Fruit fly (Drosophila melanogaster): ENCODE data around the gene Nlp.

Gene Nlp

DNA sequence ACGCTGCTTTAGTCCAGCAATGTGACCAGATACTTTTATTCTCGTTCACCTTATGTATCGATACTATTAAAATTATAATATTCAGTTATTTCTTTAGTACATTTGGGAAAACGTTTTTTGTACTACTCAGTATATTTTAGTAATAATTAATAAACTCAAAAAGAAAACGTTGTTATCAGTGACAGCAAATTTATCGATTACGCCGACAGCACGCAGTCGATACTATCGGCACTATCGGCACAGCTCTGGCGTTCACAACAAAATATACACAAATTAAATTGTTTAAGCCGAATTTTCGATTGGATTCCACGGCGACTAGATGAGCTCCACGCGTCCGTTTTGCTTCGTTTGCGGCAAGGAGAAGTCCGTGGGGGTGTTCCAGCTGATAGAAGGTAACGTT lies 34.9 kb downstream of the Nlp start, which contains the start of the genes janA, Sry-alpha and Sry-beta (continued):
- TF ChIP-seq Taf1 (GFP tag; IDR thresholded peaks at IDR 0.05) (no peak), CG16813 (GFP tag; IDR thresholded peaks at IDR 0.05; ENCODE audit: partially characterized antibody) (peak; percentile 100), Sox100B (GFP tag; optimal IDR thresholded peaks at IDR 0.05) (no peak), Hand (GFP tag; optimal IDR thresholded peaks at IDR 0.05) (no peak), pum (GFP tag; optimal IDR thresholded peaks at IDR 0.05) (no peak), CoRest (tag; optimal IDR thresholded peaks at IDR 0.05) (peak; percentile 36), Gug (GFP tag; IDR thresholded peaks at IDR 0.05) (peak; percentile 51; the same call in 1 of the 4 replicates), wek (GFP tag; optimal IDR thresholded peaks at IDR 0.05) (no peak), Bgb (GFP tag; IDR thresholded peaks at IDR 0.05; ENCODE audit: partially characterized antibody) (peak; percentile 99), corto (GFP tag; optimal IDR thresholded peaks at IDR 0.05) (no peak), Fer2 (tag; optimal IDR thresholded peaks at IDR 0.05) (no peak), CG15479 (GFP tag; optimal IDR thresholded peaks at IDR 0.05) (no peak), CG3281 (GFP tag; optimal IDR thresholded peaks at IDR 0.05) (no peak), CG3065 (GFP tag; optimal IDR thresholded peaks at IDR 0.05) (no peak), tll (GFP tag; optimal IDR thresholded peaks at IDR 0.05) (no peak), Nf-YC (tag; optimal IDR thresholded peaks at IDR 0.05) (peak; percentile 17), CG8290 (GFP tag; optimal IDR thresholded peaks at IDR 0.05) (no peak), CG8290 (tag; optimal IDR thresholded peaks at IDR 0.05) (no peak), BEAF-32 (GFP tag; optimal IDR thresholded peaks at IDR 0.05) (peak; percentile 99), Trl (optimal IDR thresholded peaks at IDR 0.05) (no peak), Trl (GFP tag; optimal IDR thresholded peaks at IDR 0.05) (no peak), Doc3 (GFP tag; IDR thresholded peaks at IDR 0.05; ENCODE audit: partially characterized antibody) (peak; percentile 100), CHES-1-like (GFP tag; optimal IDR thresholded peaks at IDR 0.05) (peak; percentile 13), Stat92E (GFP tag; optimal IDR thresholded peaks at IDR 0.05) (peak in 1 of 3 experiments; percentile 29), unc-4 (GFP tag; IDR thresholded peaks at IDR 0.05; ENCODE audit: partially characterized antibody) (peak; percentile 99), Rfx (GFP tag; IDR thresholded peaks at IDR 0.05) (peak; percentile 44), Hsf (GFP tag; optimal IDR thresholded peaks at IDR 0.05) (peak; percentile 22), CG4730 (GFP tag; IDR thresholded peaks at IDR 0.05) (no peak), Kr (GFP tag; optimal IDR thresholded peaks at IDR 0.05) (no peak), CrebB (tag; optimal IDR thresholded peaks at IDR 0.05) (no peak), CG2116 (GFP tag; optimal IDR thresholded peaks at IDR 0.05) (peak; percentile 86), Adf1 (GFP tag; IDR thresholded peaks at IDR 0.05) (peak; percentile 51), CG15514 (GFP tag; optimal IDR thresholded peaks at IDR 0.05) (peak; percentile 94), Scr (GFP tag; IDR thresholded peaks at IDR 0.05; ENCODE audit: partially characterized antibody) (peak; percentile 99), CG10654 (GFP tag; optimal IDR thresholded peaks at IDR 0.05) (no peak), lilli (GFP tag; optimal IDR thresholded peaks at IDR 0.05) (peak; percentile 56), jumu (GFP tag; optimal IDR thresholded peaks at IDR 0.05) (no peak), MESR4 (GFP tag; optimal IDR thresholded peaks at IDR 0.05) (peak; percentile 71), tna (GFP tag; IDR thresholded peaks at IDR 0.05; ENCODE audit: partially characterized antibody) (peak; percentile 98), inv (GFP tag; IDR thresholded peaks at IDR 0.05; ENCODE audit: partially characterized antibody) (peak; percentile 99), shn (GFP tag; optimal IDR thresholded peaks at IDR 0.05) (no peak), CG10979 (tag; optimal IDR thresholded peaks at IDR 0.05) (peak; percentile 7), Spps (tag; optimal IDR thresholded peaks at IDR 0.05) (no peak), ato (GFP tag; IDR thresholded peaks at IDR 0.05; ENCODE audit: partially characterized antibody) (peak; percentile 99), Sin3A (optimal IDR thresholded peaks at IDR 0.05) (peak; percentile 73)

All from whole organism, embryonic.